Fruit fly (Drosophila melanogaster) whole organism, embryonic: ENCODE measurements around the gene D.
A peak's percentile ranks its signal among the peaks of the same experiment; 100 is the strongest.

Experiments used
- ATbp ChIP-seq: fragments of 200-800 bp; sonication (Bioruptor generic); optimal IDR thresholded peaks from 2 replicates; lab custom pipeline; 2017; ENCODE audit warnings: missing biosample characterization, mild to moderate bottlenecking, missing genetic modification characterization, missing genetic modification reagents
- Atf3 ChIP-seq: fragments of 200-800 bp; sonication (Bioruptor generic); optimal IDR thresholded peaks from 3 replicates; lab custom pipeline; 2016; ENCODE audit warnings: missing biosample characterization, missing genetic modification characterization
- BtbVII ChIP-seq: fragments of 200-800 bp; sonication (Bioruptor generic); optimal IDR thresholded peaks from 3 replicates; lab custom pipeline; 2017; ENCODE audit warnings: missing biosample characterization, mild to moderate bottlenecking, missing genetic modification characterization
- CG10209 ChIP-seq: fragments of 200-800 bp; sonication (Bioruptor generic); optimal IDR thresholded peaks from 3 replicates; lab custom pipeline; 2017; ENCODE audit warnings: missing biosample characterization, mild to moderate bottlenecking, missing genetic modification characterization, missing genetic modification reagents
- CG11560 ChIP-seq: fragments of 200-800 bp; sonication (Bioruptor generic); IDR thresholded peaks from 3 replicates; pipeline ENCODE4 v1.3.6; 2022; ENCODE audit warnings: missing biosample characterization, missing genetic modification characterization
- CG12299 ChIP-seq: fragments of 200-800 bp; sonication (Bioruptor generic); optimal IDR thresholded peaks from 2 replicates; lab custom pipeline; 2018; ENCODE audit warnings: missing biosample characterization, mild to moderate bottlenecking, missing genetic modification characterization
- CG1233 ChIP-seq: fragments of 200-800 bp; sonication (Bioruptor generic); optimal IDR thresholded peaks from 4 replicates; lab custom pipeline; 2018; ENCODE audit warnings: missing biosample characterization, mild to moderate bottlenecking, missing genetic modification characterization
- CG14014 ChIP-seq: fragments of 200-800 bp; sonication (Bioruptor generic); IDR thresholded peaks from 2 replicates; pipeline ENCODE4 v1.3.6; 2022; ENCODE audit warnings: missing biosample characterization, missing genetic modification characterization
- CG14667 ChIP-seq: fragments of 200-800 bp; sonication (Bioruptor generic); IDR thresholded peaks from 2 replicates; pipeline ENCODE4 v1.3.6; 2022; ENCODE audit warnings: missing biosample characterization, missing genetic modification characterization
- CG15073 ChIP-seq: fragments of 200-800 bp; sonication (Bioruptor generic); optimal IDR thresholded peaks from 2 replicates; lab custom pipeline; 2016; ENCODE audit warnings: missing biosample characterization, missing genetic modification characterization
- CG17328 ChIP-seq: fragments of 200-800 bp; sonication (Bioruptor generic); IDR thresholded peaks from 2 replicates; pipeline ENCODE4 v1.3.6; 2022; ENCODE audit warnings: missing biosample characterization, missing genetic modification characterization
- CG17568 ChIP-seq: fragments of 200-800 bp; sonication (Bioruptor generic); optimal IDR thresholded peaks from 2 replicates; lab custom pipeline; 2018; ENCODE audit warnings: missing biosample characterization, mild to moderate bottlenecking, missing genetic modification characterization, moderate library complexity
- CG2875 ChIP-seq: fragments of 200-800 bp; sonication (Bioruptor generic); optimal IDR thresholded peaks from 2 replicates; lab custom pipeline; 2017; ENCODE audit warnings: missing biosample characterization, mild to moderate bottlenecking, missing genetic modification characterization, missing genetic modification reagents
- CG31388 ChIP-seq: fragments of 200-800 bp; sonication (Bioruptor generic); optimal IDR thresholded peaks from 2 replicates; lab custom pipeline; 2016; ENCODE audit warnings: missing biosample characterization, missing genetic modification characterization
- CG32767 ChIP-seq: fragments of 200-800 bp; sonication (Bioruptor generic); IDR thresholded peaks from 2 replicates; pipeline ENCODE4 v1.3.6; 2022; ENCODE audit warnings: missing biosample characterization, missing genetic modification characterization
- CG3838 ChIP-seq: fragments of 200-800 bp; sonication (Bioruptor generic); optimal IDR thresholded peaks from 3 replicates; lab custom pipeline; 2016; ENCODE audit warnings: missing biosample characterization, missing genetic modification characterization
- CG4424 ChIP-seq: fragments of 200-800 bp; sonication (Bioruptor generic); optimal IDR thresholded peaks from 3 replicates; lab custom pipeline; 2016; ENCODE audit warnings: missing biosample characterization, missing genetic modification characterization
- CG6791 ChIP-seq: fragments of 200-800 bp; sonication (Bioruptor generic); IDR thresholded peaks from 3 replicates; pipeline ENCODE4 v1.3.6; 2022; ENCODE audit warnings: missing biosample characterization, missing genetic modification characterization; ENCODE audit not compliant: partially characterized antibody
- CG7786 ChIP-seq: fragments of 200-800 bp; sonication (Bioruptor generic); optimal IDR thresholded peaks from 2 replicates; lab custom pipeline; 2016; ENCODE audit warnings: missing biosample characterization, missing genetic modification characterization
- CG8290 ChIP-seq, 3 experiments: fragments of 200-800 bp; sonication (Bioruptor generic); optimal IDR thresholded peaks; 2 replicates each; lab custom pipeline; 2016 to 2019; ENCODE audit warnings: missing biosample characterization in 3 of 3, missing genetic modification characterization in 3 of 3, mild to moderate bottlenecking in 2 of 3, moderate library complexity in 1 of 3
- CG9797 ChIP-seq: fragments of 200-800 bp; sonication (Bioruptor generic); optimal IDR thresholded peaks from 3 replicates; lab custom pipeline; 2018; ENCODE audit warnings: missing biosample characterization, mild to moderate bottlenecking, missing genetic modification characterization
- CoRest ChIP-seq: fragments of 200-800 bp; sonication (Bioruptor generic); optimal IDR thresholded peaks from 3 replicates; lab custom pipeline; 2018; ENCODE audit warnings: missing biosample characterization, mild to moderate bottlenecking, missing genetic modification characterization, moderate library complexity
- Drgx ChIP-seq: fragments of 200-800 bp; sonication (Bioruptor generic); IDR thresholded peaks from 2 replicates; pipeline ENCODE4 v1.3.6; 2022; ENCODE audit warnings: missing biosample characterization, missing genetic modification characterization
- GATAe ChIP-seq: fragments of 200-800 bp; sonication (Bioruptor generic); conservative IDR thresholded peaks from 2 replicates; pipeline ENCODE4 v1.3.6; 2022; ENCODE audit warnings: missing biosample characterization, missing genetic modification characterization
- HLHmδ ChIP-seq: fragments of 200-800 bp; sonication (Bioruptor generic); optimal IDR thresholded peaks from 2 replicates; lab custom pipeline; 2018; ENCODE audit warnings: missing biosample characterization, mild to moderate bottlenecking, missing genetic modification characterization, moderate library complexity
- NC2β ChIP-seq: fragments of 200-800 bp; sonication (Bioruptor generic); optimal IDR thresholded peaks from 2 replicates; lab custom pipeline; 2016; ENCODE audit warnings: missing biosample characterization, missing genetic modification characterization
- Nf-YB ChIP-seq: fragments of 200-800 bp; sonication (Bioruptor generic); optimal IDR thresholded peaks from 3 replicates; lab custom pipeline; 2019; ENCODE audit warnings: missing biosample characterization, mild to moderate bottlenecking, missing genetic modification characterization, moderate library complexity
- Nf-YC ChIP-seq: fragments of 200-800 bp; optimal IDR thresholded peaks from 3 replicates; lab custom pipeline; 2019; ENCODE audit warnings: missing biosample characterization, mild to moderate bottlenecking, missing genetic modification characterization, moderate library complexity
- Ptx1 ChIP-seq: fragments of 200-800 bp; sonication (Bioruptor generic); IDR thresholded peaks from 2 replicates; pipeline ENCODE4 v1.3.6; 2022; ENCODE audit warnings: missing biosample characterization, missing genetic modification characterization
- Sox100B ChIP-seq: fragments of 200-800 bp; sonication (Bioruptor generic); optimal IDR thresholded peaks from 3 replicates; lab custom pipeline; 2018; ENCODE audit warnings: missing biosample characterization, mild to moderate bottlenecking, missing genetic modification characterization
- TFAM ChIP-seq: fragments of 200-800 bp; sonication (Bioruptor generic); optimal IDR thresholded peaks from 2 replicates; lab custom pipeline; 2017; ENCODE audit warnings: missing biosample characterization, missing genetic modification characterization, inconsistent platforms
- ac ChIP-seq: fragments of 200-800 bp; sonication (Bioruptor generic); optimal IDR thresholded peaks from 3 replicates; lab custom pipeline; 2017; ENCODE audit warnings: missing biosample characterization, mild to moderate bottlenecking, missing genetic modification characterization
- al ChIP-seq: fragments of 200-800 bp; sonication (Bioruptor generic); IDR thresholded peaks from 2 replicates; pipeline ENCODE4 v1.3.6; 2022; ENCODE audit warnings: missing biosample characterization, missing genetic modification characterization
- bigmax ChIP-seq: fragments of 200-800 bp; sonication (Bioruptor generic); optimal IDR thresholded peaks from 2 replicates; lab custom pipeline; 2018; ENCODE audit warnings: missing biosample characterization, mild to moderate bottlenecking, missing genetic modification characterization
- chn ChIP-seq: fragments of 200-800 bp; sonication (Bioruptor generic); optimal IDR thresholded peaks from 2 replicates; lab custom pipeline; 2016; ENCODE audit warnings: missing biosample characterization, missing genetic modification characterization
- crol ChIP-seq: fragments of 200-800 bp; sonication (Bioruptor generic); IDR thresholded peaks from 2 replicates; pipeline ENCODE4 v1.3.6; 2022; ENCODE audit warnings: missing biosample characterization, missing genetic modification characterization
- gcm ChIP-seq: fragments of 200-800 bp; sonication (Bioruptor generic); optimal IDR thresholded peaks from 2 replicates; lab custom pipeline; 2019; ENCODE audit warnings: missing biosample characterization, mild to moderate bottlenecking, missing genetic modification characterization, moderate library complexity
- insv ChIP-seq, 2 experiments: fragments of 200-800 bp; sonication (Bioruptor generic); optimal IDR thresholded peaks; 3 replicates each; lab custom pipeline; 2016 to 2018; ENCODE audit warnings: missing biosample characterization in 2 of 2, missing genetic modification characterization in 2 of 2
- lola ChIP-seq, 3 experiments: fragments of >200 bp in 2 of 3; fragments of 200-800 bp in 1 of 3; sonication (Bioruptor generic) in 1 of 3; optimal IDR thresholded peaks; 2 replicates each; lab custom pipeline; 2017 to 2019; ENCODE audit warnings: missing biosample characterization in 3 of 3, missing genetic modification characterization in 3 of 3, mild to moderate bottlenecking in 1 of 3, moderate library complexity in 1 of 3
- p53 ChIP-seq: fragments of 200-800 bp; sonication (Bioruptor generic); optimal IDR thresholded peaks from 2 replicates; lab custom pipeline; 2016; ENCODE audit warnings: missing biosample characterization, missing genetic modification characterization
- pho ChIP-seq: fragments of 200-800 bp; sonication (Bioruptor generic); optimal IDR thresholded peaks from 2 replicates; lab custom pipeline; 2016; ENCODE audit warnings: missing biosample characterization, missing genetic modification characterization
- schlank ChIP-seq: fragments of 200-800 bp; sonication (Bioruptor generic); optimal IDR thresholded peaks from 2 replicates; lab custom pipeline; 2018; ENCODE audit warnings: missing biosample characterization, mild to moderate bottlenecking, missing genetic modification characterization
- seq ChIP-seq: fragments of 200-800 bp; sonication (Bioruptor generic); IDR thresholded peaks from 2 replicates; pipeline ENCODE4 v1.3.6; 2022; ENCODE audit warnings: missing biosample characterization, missing genetic modification characterization
- toy ChIP-seq: fragments of 200-800 bp; sonication (Bioruptor generic); IDR thresholded peaks from 2 replicates; pipeline ENCODE4 v1.3.6; 2022; ENCODE audit warnings: missing biosample characterization, missing genetic modification characterization
- vfl ChIP-seq: fragments of 200-800 bp; sonication (Bioruptor generic); optimal IDR thresholded peaks from 2 replicates; lab custom pipeline; 2016; ENCODE audit warnings: missing biosample characterization, missing genetic modification characterization
- vnd ChIP-seq: fragments of 200-800 bp; sonication (Bioruptor generic); IDR thresholded peaks from 3 replicates; pipeline ENCODE4 v1.3.6; 2022; ENCODE audit warnings: missing biosample characterization, missing genetic modification characterization; ENCODE audit not compliant: partially characterized antibody
- wek ChIP-seq: fragments of 200-800 bp; sonication (Bioruptor generic); optimal IDR thresholded peaks from 3 replicates; lab custom pipeline; 2018; ENCODE audit warnings: missing biosample characterization, mild to moderate bottlenecking, missing genetic modification characterization, moderate library complexity
- zen ChIP-seq: fragments of 200-800 bp; sonication (Bioruptor generic); optimal IDR thresholded peaks from 3 replicates; lab custom pipeline; 2018; ENCODE audit warnings: missing biosample characterization, mild to moderate bottlenecking, missing genetic modification characterization, moderate library complexity

D gene

DNA sequence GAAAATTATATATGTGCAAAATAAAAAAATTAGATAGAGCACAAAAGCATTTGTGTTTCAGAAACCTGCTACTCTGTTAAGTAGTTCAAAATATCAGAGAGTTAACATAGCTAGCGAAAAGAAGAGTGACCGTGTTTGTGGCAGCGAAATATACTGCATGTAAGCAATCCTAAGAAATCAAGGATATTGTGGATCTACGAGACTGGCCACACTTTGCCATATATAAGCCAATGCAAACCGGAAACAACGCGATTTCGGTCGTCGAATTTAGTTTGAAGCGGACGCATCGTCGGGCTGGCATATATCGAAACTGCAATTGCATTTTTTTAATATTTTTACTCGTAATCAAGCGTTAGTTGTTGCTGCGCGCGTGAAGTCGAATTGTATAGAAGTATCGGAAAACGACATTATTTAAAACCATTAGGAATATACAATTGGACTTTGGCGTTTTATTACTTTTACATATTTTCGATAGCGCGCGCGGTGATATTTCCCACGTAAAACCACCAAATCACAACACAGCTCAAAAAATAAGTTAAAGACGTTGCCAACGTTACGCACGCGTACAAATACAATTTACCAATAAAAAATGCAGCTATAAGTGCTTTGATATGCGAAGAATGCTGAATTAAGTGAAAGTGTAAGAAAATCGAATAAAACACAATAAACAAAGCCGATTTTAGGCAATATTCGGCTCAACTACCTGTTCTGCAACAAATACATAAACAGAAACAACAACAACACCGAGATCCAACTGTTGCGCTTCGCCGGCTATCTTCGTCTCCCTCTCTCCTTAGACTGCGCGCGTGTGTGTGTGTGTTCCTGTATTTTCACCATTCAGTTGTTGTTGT, 12.4 kb upstream of the D start, which contains the start of gene nuf (continued):
- TF ChIP-seq CG9797 (GFP tag; lab: Kevin White, UChicago) (peak; percentile 71), CoRest (tag; lab: Kevin White, UChicago) (no peak), Drgx (GFP tag; lab: Robert Waterston, UW) (peak; percentile 18; the same call in 1 of the 2 replicates), NC2β (peak; percentile 29), Nf-YC (tag; lab: Kevin White, UChicago) (peak; percentile 23), CG8290 (GFP tag; optimal IDR thresholded peaks at IDR 0.05; lab: Kevin White, UChicago) (no peak), CG8290 (tag; optimal IDR thresholded peaks at IDR 0.05; lab: Kevin White, UChicago) (peak; percentile 0 to 72), HLHmδ (GFP tag; lab: Kevin White, UChicago) (peak; percentile 90), BtbVII (GFP tag; lab: Kevin White, UChicago) (peak; percentile 82), toy (GFP tag; lab: Robert Waterston, UW) (peak; percentile 33; the same call in 1 of the 2 replicates), CG17568 (GFP tag; lab: Kevin White, UChicago) (peak; percentile 55), chn (GFP tag; lab: Kevin White, UChicago) (no peak), CG32767 (GFP tag; lab: Robert Waterston, UW) (no peak), vnd (GFP tag; lab: Robert Waterston, UW) (no peak), wek (GFP tag; lab: Kevin White, UChicago) (peak; percentile 60), p53 (GFP tag; lab: Kevin White, UChicago) (no peak), CG7786 (GFP tag; lab: Kevin White, UChicago) (no peak), seq (GFP tag; lab: Robert Waterston, UW) (peak; percentile 30; the same call in 1 of the 2 replicates), CG14014 (no peak), Nf-YB (GFP tag; lab: Kevin White, UChicago) (peak; percentile 26), TFAM (GFP tag; lab: Kevin White, UChicago) (no peak), CG6791 (GFP tag; lab: Robert Waterston, UW) (no peak; the same call in 2 of the 3 replicates), gcm (GFP tag; lab: Kevin White, UChicago) (peak; percentile 9), CG10209 (peak; percentile 38), GATAe (GFP tag; lab: Robert Waterston, UW) (no peak), crol (GFP tag; lab: Robert Waterston, UW) (no peak), al (GFP tag; lab: Robert Waterston, UW) (no peak), ATbp (GFP tag; lab: Kevin White, UChicago) (peak; percentile 59), CG15073 (GFP tag; lab: Kevin White, UChicago) (no peak), Ptx1 (GFP tag; lab: Robert Waterston, UW) (no peak), Atf3 (GFP tag; lab: Kevin White, UChicago) (no peak), CG14667 (GFP tag; lab: Robert Waterston, UW) (no peak), CG4424 (no peak), lola (GFP tag; optimal IDR thresholded peaks at IDR 0.05; lab: Kevin White, UChicago) (no peak), CG11560 (no peak), vfl (GFP tag; lab: Kevin White, UChicago) (no peak), pho (GFP tag; lab: Kevin White, UChicago) (no peak), insv (GFP tag; optimal IDR thresholded peaks at IDR 0.05; lab: Kevin White, UChicago) (peak; percentile 50 to 99), CG12299 (tag; lab: Kevin White, UChicago) (peak; percentile 16), schlank (no peak), ac (GFP tag; lab: Kevin White, UChicago) (peak; percentile 20), zen (no peak), CG2875 (GFP tag; lab: Kevin White, UChicago) (peak; percentile 24), Sox100B (GFP tag; lab: Kevin White, UChicago) (peak; percentile 74), CG31388 (no peak), CG3838 (GFP tag; lab: Kevin White, UChicago) (no peak), CG17328 (peak; percentile 65), bigmax (GFP tag; lab: Kevin White, UChicago) (peak; percentile 24), CG1233 (GFP tag; lab: Kevin White, UChicago) (peak; percentile 15)
